Worm (Caenorhabditis elegans) whole organism, young adult: Measurements from ENCODE around the gene seip-1.

Experiments
- B0261.1 ChIP-seq: sonication (generic microtip); optimal IDR thresholded peaks from 2 replicates; lab custom pipeline; 2016; ENCODE audit warnings: mild to moderate bottlenecking, missing genetic modification characterization, moderate library complexity, missing compliant biosample characterization
- B0336.3 ChIP-seq: fragments of 200-800 bp; sonication (Bioruptor generic); IDR thresholded peaks from 2 replicates; pipeline ENCODE4 v1.3.6; 2022; ENCODE audit warnings: missing genetic modification characterization, missing compliant biosample characterization
- F22D6.2 ChIP-seq: sonication (generic microtip); optimal IDR thresholded peaks from 2 replicates; lab custom pipeline; 2016; ENCODE audit warnings: mild to moderate bottlenecking, missing genetic modification characterization, missing compliant biosample characterization
- F37B4.10 ChIP-seq: fragments of 200-800 bp; sonication (Bioruptor generic); IDR thresholded peaks from 2 replicates; pipeline ENCODE4 v1.3.6; 2022; ENCODE audit warnings: missing genetic modification characterization, missing compliant biosample characterization
- F55B11.4 ChIP-seq: sonication (generic microtip); optimal IDR thresholded peaks from 2 replicates; lab custom pipeline; 2016; ENCODE audit warnings: missing compliant biosample characterization, missing genetic modification characterization, borderline replicate concordance; ENCODE audit not compliant: insufficient read depth
- F57C9.4 ChIP-seq: sonication (generic microtip); optimal IDR thresholded peaks from 2 replicates; lab custom pipeline; 2017; ENCODE audit warnings: mild to moderate bottlenecking, missing genetic modification characterization, missing compliant biosample characterization
- K11D2.4 ChIP-seq: fragments of 200-800 bp; sonication (Bioruptor generic); IDR thresholded peaks from 2 replicates; pipeline ENCODE4 v1.3.6; 2022; ENCODE audit warnings: missing genetic modification reagents, missing genetic modification characterization, missing compliant biosample characterization
- Y56A3A.18 ChIP-seq: fragments of 200-800 bp; sonication (Bioruptor generic); IDR thresholded peaks from 2 replicates; pipeline ENCODE4 v1.3.6; 2022; ENCODE audit warnings: missing genetic modification reagents, missing genetic modification characterization, missing compliant biosample characterization
- akir-1 ChIP-seq: fragments of 200-800 bp; sonication (Bioruptor generic); optimal IDR thresholded peaks from 2 replicates; lab custom pipeline; 2018; ENCODE audit warnings: mild to moderate bottlenecking, missing genetic modification characterization, moderate library complexity, missing compliant biosample characterization
- ama-1 ChIP-seq, 3 experiments: fragments of 150-350 bp in 1 of 3; sonication (generic microtip) in 2 of 3; optimal IDR thresholded peaks; 2 replicates each; lab custom pipeline; 2014 to 2018; ENCODE audit warnings: missing biosample characterization in 2 of 3, missing genetic modification characterization in 2 of 3, missing genetic modification reagents in 2 of 3
- atf-7 ChIP-seq: sonication (generic microtip); optimal IDR thresholded peaks from 2 replicates; lab custom pipeline; 2017; ENCODE audit warnings: mild to moderate bottlenecking, missing genetic modification characterization, missing compliant biosample characterization
- athp-1 ChIP-seq: sonication (generic microtip); optimal IDR thresholded peaks from 2 replicates; lab custom pipeline; 2017; ENCODE audit warnings: mild to moderate bottlenecking, missing genetic modification characterization, missing compliant biosample characterization
- attf-3 ChIP-seq: fragments of 200-800 bp; sonication (Bioruptor generic); conservative IDR thresholded peaks from 2 replicates; pipeline ENCODE4 v1.3.6; 2022; ENCODE audit warnings: missing genetic modification reagents, missing genetic modification characterization, missing compliant biosample characterization
- ceh-79 ChIP-seq: sonication (generic microtip); optimal IDR thresholded peaks from 2 replicates; lab custom pipeline; 2017; ENCODE audit warnings: mild to moderate bottlenecking, missing genetic modification characterization, missing compliant biosample characterization
- ceh-91 ChIP-seq: fragments of 200-800 bp; sonication (Bioruptor generic); IDR thresholded peaks from 2 replicates; pipeline ENCODE4 v1.3.6; 2022; ENCODE audit warnings: missing genetic modification reagents, missing genetic modification characterization, missing compliant biosample characterization
- dpff-1 ChIP-seq: sonication (generic microtip); optimal IDR thresholded peaks from 2 replicates; lab custom pipeline; 2017; ENCODE audit warnings: mild to moderate bottlenecking, missing genetic modification characterization, missing compliant biosample characterization
- egl-18 ChIP-seq: fragments of 200-800 bp; sonication (Bioruptor generic); IDR thresholded peaks from 2 replicates; pipeline ENCODE4 v1.3.6; 2022; ENCODE audit warnings: missing genetic modification reagents, missing genetic modification characterization, missing compliant biosample characterization
- egl-44 ChIP-seq: fragments of 200-800 bp; sonication (Bioruptor generic); IDR thresholded peaks from 2 replicates; pipeline ENCODE4 v1.3.6; 2022; ENCODE audit warnings: missing genetic modification reagents, missing genetic modification characterization, missing compliant biosample characterization
- ekl-4 ChIP-seq: fragments of 200-800 bp; sonication (Bioruptor generic); IDR thresholded peaks from 2 replicates; pipeline ENCODE4 v1.3.6; 2022; ENCODE audit warnings: missing genetic modification reagents, missing genetic modification characterization, missing compliant biosample characterization
- gei-17 ChIP-seq: fragments of 200-800 bp; sonication (Bioruptor generic); optimal IDR thresholded peaks from 2 replicates; lab custom pipeline; 2018; ENCODE audit warnings: mild to moderate bottlenecking, missing genetic modification characterization, missing compliant biosample characterization
- hlh-26 ChIP-seq: fragments of 200-800 bp; sonication (Bioruptor generic); conservative IDR thresholded peaks from 2 replicates; pipeline ENCODE4 v1.3.6; 2022; ENCODE audit warnings: missing genetic modification reagents, missing genetic modification characterization, missing compliant biosample characterization
- hmg-20 ChIP-seq: fragments of 200-800 bp; sonication (Bioruptor generic); IDR thresholded peaks from 2 replicates; pipeline ENCODE4 v1.3.6; 2022; ENCODE audit warnings: missing genetic modification reagents, missing genetic modification characterization, missing compliant biosample characterization
- lag-1 ChIP-seq: fragments of 200-800 bp; sonication (Bioruptor generic); IDR thresholded peaks from 2 replicates; pipeline ENCODE4 v1.3.6; 2022; ENCODE audit warnings: missing genetic modification reagents, missing genetic modification characterization, missing compliant biosample characterization
- let-607 ChIP-seq, 2 experiments: fragments of 200-800 bp in 1 of 2; sonication (Bioruptor generic) in 1 of 2; sonication (generic microtip) in 1 of 2; optimal IDR thresholded peaks; 2 replicates each; lab custom pipeline; 2016 to 2018; ENCODE audit warnings: mild to moderate bottlenecking in 2 of 2, missing compliant biosample characterization in 2 of 2, missing genetic modification characterization in 2 of 2, moderate library complexity in 2 of 2, missing genotype in 1 of 2
- lin-35 ChIP-seq, 3 experiments: fragments of 150-350 bp in 2 of 3; sonication (generic microtip) in 1 of 3; optimal IDR thresholded peaks; 2 replicates each; lab custom pipeline; 2014 to 2018; ENCODE audit warnings: missing biosample characterization in 3 of 3, missing genetic modification characterization in 3 of 3, missing genetic modification reagents in 3 of 3
- lin-40 ChIP-seq: sonication (generic microtip); optimal IDR thresholded peaks from 2 replicates; lab custom pipeline; 2016; ENCODE audit warnings: missing genetic modification characterization, mild to moderate bottlenecking, missing compliant biosample characterization, missing genotype, missing genetic modification reagents
- lir-1 ChIP-seq: fragments of 200-800 bp; sonication (Bioruptor generic); conservative IDR thresholded peaks from 2 replicates; pipeline ENCODE4 v1.3.6; 2022; ENCODE audit warnings: missing genetic modification reagents, missing genetic modification characterization, missing compliant biosample characterization
- madf-10 ChIP-seq: sonication (generic microtip); optimal IDR thresholded peaks from 2 replicates; lab custom pipeline; 2016; ENCODE audit warnings: mild to moderate bottlenecking, missing genetic modification characterization, missing compliant biosample characterization
- madf-6 ChIP-seq: fragments of 200-800 bp; sonication (Bioruptor generic); IDR thresholded peaks from 2 replicates; pipeline ENCODE4 v1.3.6; 2022; ENCODE audit warnings: missing genetic modification reagents, missing genetic modification characterization, missing compliant biosample characterization
- madf-8 ChIP-seq: fragments of 200-800 bp; sonication (Bioruptor generic); conservative IDR thresholded peaks from 2 replicates; pipeline ENCODE4 v1.3.6; 2022; ENCODE audit warnings: missing genetic modification reagents, missing genetic modification characterization, missing compliant biosample characterization
- nfya-1 ChIP-seq: sonication (generic microtip); optimal IDR thresholded peaks from 2 replicates; lab custom pipeline; 2017; ENCODE audit warnings: antibody characterized with exemption, missing compliant biosample characterization, missing genetic modification characterization, borderline replicate concordance; ENCODE audit not compliant: insufficient read depth
- nfya-2 ChIP-seq: fragments of 200-800 bp; sonication (Bioruptor generic); IDR thresholded peaks from 2 replicates; pipeline ENCODE4 v1.3.6; 2022; ENCODE audit warnings: missing genetic modification reagents, missing genetic modification characterization, missing compliant biosample characterization
- pbrm-1 ChIP-seq: fragments of 200-800 bp; sonication (Bioruptor generic); IDR thresholded peaks from 2 replicates; pipeline ENCODE4 v1.3.6; 2022; ENCODE audit warnings: missing genetic modification reagents, missing genetic modification characterization, missing compliant biosample characterization
- repo-1 ChIP-seq: sonication (generic microtip); optimal IDR thresholded peaks from 2 replicates; lab custom pipeline; 2017; ENCODE audit warnings: mild to moderate bottlenecking, missing genetic modification characterization, missing compliant biosample characterization
- rpc-1 ChIP-seq, 2 experiments: fragments of 150-350 bp in 1 of 2; sonication (generic microtip) in 1 of 2; optimal IDR thresholded peaks; 2 replicates each; lab custom pipeline; 2014 to 2018; ENCODE audit warnings: missing biosample characterization in 1 of 2, missing genetic modification characterization in 1 of 2, missing genetic modification reagents in 1 of 2, missing genotype in 1 of 2
- snpc-1.1 ChIP-seq: sonication (generic microtip); optimal IDR thresholded peaks from 2 replicates; lab custom pipeline; 2017; ENCODE audit warnings: missing genetic modification characterization, mild to moderate bottlenecking, missing compliant biosample characterization, antibody characterized with exemption, moderate library complexity, missing genotype, missing genetic modification reagents; ENCODE audit not compliant: insufficient read depth
- snpc-1.3 ChIP-seq: sonication (generic microtip); optimal IDR thresholded peaks from 2 replicates; lab custom pipeline; 2017; ENCODE audit warnings: missing genetic modification characterization, mild to moderate bottlenecking, missing compliant biosample characterization, antibody characterized with exemption, moderate library complexity, missing genotype, missing genetic modification reagents; ENCODE audit not compliant: insufficient read depth
- snpc-4 ChIP-seq, 5 experiments: fragments of 150-350 bp in 1 of 5; sonication (generic microtip) in 4 of 5; optimal IDR thresholded peaks; 2 replicates each; lab custom pipeline; 2014 to 2018; ENCODE audit warnings: missing genetic modification characterization in 5 of 5, missing biosample characterization in 3 of 5, antibody characterized with exemption in 2 of 5, mild to moderate bottlenecking in 2 of 5, missing compliant biosample characterization in 2 of 5, missing genotype in 2 of 5, moderate library complexity in 2 of 5, missing genetic modification reagents in 1 of 5
- sptf-2 ChIP-seq: fragments of 200-800 bp; sonication (Bioruptor generic); optimal IDR thresholded peaks from 2 replicates; lab custom pipeline; 2018; ENCODE audit warnings: mild to moderate bottlenecking, missing genetic modification characterization, missing compliant biosample characterization
- tbp1 ChIP-seq: fragments of 200-800 bp; sonication (Bioruptor generic); optimal IDR thresholded peaks from 2 replicates; lab custom pipeline; 2018; ENCODE audit warnings: mild to moderate bottlenecking, missing genetic modification characterization, missing compliant biosample characterization
- tbx-9 ChIP-seq: sonication (generic microtip); optimal IDR thresholded peaks from 2 replicates; lab custom pipeline; 2016; ENCODE audit warnings: borderline replicate concordance, missing genetic modification characterization, inconsistent platforms, missing compliant biosample characterization
- unc-130 ChIP-seq: sonication (generic microtip); optimal IDR thresholded peaks from 2 replicates; lab custom pipeline; 2016; ENCODE audit warnings: missing genetic modification reagents, missing genetic modification characterization, missing compliant biosample characterization
- unc-62 ChIP-seq: fragments of 150-350 bp; optimal IDR thresholded peaks from 2 replicates; lab custom pipeline; 2014; ENCODE audit warnings: missing biosample characterization, missing genetic modification reagents, missing genetic modification characterization
- zfh-2 ChIP-seq: fragments of 200-800 bp; sonication (Bioruptor generic); conservative IDR thresholded peaks from 2 replicates; pipeline ENCODE4 v1.3.6; 2022; ENCODE audit warnings: missing genetic modification reagents, missing genetic modification characterization, missing compliant biosample characterization
- ztf-26 ChIP-seq: sonication (generic microtip); optimal IDR thresholded peaks from 2 replicates; lab custom pipeline; 2017; ENCODE audit warnings: missing genetic modification characterization, missing compliant biosample characterization
- ztf-3 ChIP-seq: fragments of 200-800 bp; sonication (Bioruptor generic); optimal IDR thresholded peaks from 2 replicates; lab custom pipeline; 2018; ENCODE audit warnings: mild to moderate bottlenecking, missing genetic modification characterization, missing compliant biosample characterization

The seip-1 gene

DNA sequence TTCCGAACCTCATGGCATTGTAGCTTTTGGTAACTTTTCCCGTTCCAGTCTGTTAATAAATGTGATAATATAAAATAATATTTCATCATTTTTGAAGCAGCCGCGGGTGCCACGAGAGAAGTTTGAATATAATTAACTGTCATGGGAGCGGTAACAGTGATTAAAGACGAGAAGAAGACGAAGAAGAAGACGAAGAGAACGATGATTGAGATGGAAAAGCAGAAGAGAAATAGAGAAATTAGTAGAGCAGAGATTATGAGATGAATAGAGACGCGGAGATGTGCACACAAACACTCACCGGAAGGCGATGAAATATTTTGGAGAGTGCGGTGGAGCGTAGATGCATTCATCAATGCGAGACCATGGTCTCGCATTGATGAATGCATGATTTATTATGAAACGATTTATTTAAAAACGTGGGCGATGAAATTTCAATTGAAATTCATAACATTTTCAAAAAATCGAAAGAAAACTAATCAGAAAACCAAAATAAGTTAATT is at the start of gene seip-1:
TSS of gene seip-1 (minus strand) at position 51 of the 500 bp plus-strand sequence.
- no peak for TF ChIP-seq nfya-1
- TF ChIP-seq lag-1 (GFP tag; lab: Robert Waterston, UW) = no peak
- TF ChIP-seq madf-8 (GFP tag; lab: Robert Waterston, UW) = no peak
- no peak for TF ChIP-seq ztf-3 (GFP tag; lab: Kevin White, UChicago)
- TF ChIP-seq athp-1 (tag; lab: Kevin White, UChicago) = no peak
- no peak for TF ChIP-seq tbx-9 (tag; lab: Kevin White, UChicago)
- TF ChIP-seq B0261.1 (tag; lab: Kevin White, UChicago) = no peak
- TF ChIP-seq gei-17 (GFP tag; lab: Kevin White, UChicago) = no peak
- no peak for TF ChIP-seq B0336.3 (GFP tag; lab: Robert Waterston, UW)
- TF ChIP-seq hmg-20 = no peak
- no peak for TF ChIP-seq sptf-2 (GFP tag; lab: Kevin White, UChicago)
- TF ChIP-seq F57C9.4 (tag; lab: Kevin White, UChicago) = no peak
- TF ChIP-seq egl-44 = 0 out of 2 replicates have a peak, but pooled peaks have one; percentile 38
- no peak for TF ChIP-seq let-607 (tag; optimal IDR thresholded peaks at IDR 0.05; lab: Kevin White, UChicago)
- no peak for TF ChIP-seq hlh-26 (GFP tag; lab: Robert Waterston, UW)
- TF ChIP-seq unc-62 = peak; percentile 65
- TF ChIP-seq ama-1 (optimal IDR thresholded peaks at IDR 0.05; lab: Kevin White, UChicago) = peak; percentile 10
- TF ChIP-seq ama-1 (GFP tag; optimal IDR thresholded peaks at IDR 0.05; lab: Kevin White, UChicago) = no peak
- TF ChIP-seq F22D6.2 (tag; lab: Kevin White, UChicago) = no peak
- TF ChIP-seq lir-1 (GFP tag; lab: Robert Waterston, UW) = 0 out of 2 replicates have a peak, but pooled peaks have one; percentile 16
- no peak for TF ChIP-seq snpc-1.1
- no peak for TF ChIP-seq snpc-1.3 (tag; lab: Kevin White, UChicago)
- no peak for TF ChIP-seq tbp1
- TF ChIP-seq K11D2.4 (GFP tag; lab: Robert Waterston, UW) = peak; percentile 61; the same call in 1 of the 2 replicates
- TF ChIP-seq lin-35 (GFP tag; optimal IDR thresholded peaks at IDR 0.05; lab: Kevin White, UChicago) = no peak
- TF ChIP-seq rpc-1 (optimal IDR thresholded peaks at IDR 0.05; lab: Kevin White, UChicago) = no peak
- TF ChIP-seq rpc-1 (tag; optimal IDR thresholded peaks at IDR 0.05; lab: Kevin White, UChicago) = no peak
- TF ChIP-seq madf-6 (GFP tag; lab: Robert Waterston, UW) = no peak
- TF ChIP-seq lin-40 (tag; lab: Kevin White, UChicago) = no peak
- peak; percentile 24 for TF ChIP-seq madf-10
- no peak for TF ChIP-seq nfya-2 (GFP tag; lab: Robert Waterston, UW)
- no peak for TF ChIP-seq dpff-1 (tag; lab: Kevin White, UChicago)
- TF ChIP-seq ztf-26 (tag; lab: Kevin White, UChicago) = no peak
- TF ChIP-seq egl-18 = no peak
- no peak for TF ChIP-seq ceh-91
- no peak for TF ChIP-seq F55B11.4
- TF ChIP-seq ekl-4 (GFP tag; lab: Robert Waterston, UW) = 0 out of 2 replicates have a peak, but pooled peaks have one; percentile 33
- TF ChIP-seq repo-1 (tag; lab: Kevin White, UChicago) = no peak
- no peak for TF ChIP-seq Y56A3A.18 (GFP tag; lab: Robert Waterston, UW)
- TF ChIP-seq F37B4.10 (GFP tag; lab: Robert Waterston, UW) = no peak
- no peak for TF ChIP-seq atf-7 (tag; lab: Kevin White, UChicago)
- TF ChIP-seq akir-1 = no peak
- peak; percentile 55; the same call in 1 of the 2 replicates for TF ChIP-seq pbrm-1 (GFP tag; lab: Robert Waterston, UW)
- TF ChIP-seq attf-3 = no peak
- no peak for TF ChIP-seq zfh-2
- TF ChIP-seq snpc-4 (GFP tag; optimal IDR thresholded peaks at IDR 0.05; lab: Kevin White, UChicago) = no peak
- TF ChIP-seq snpc-4 (tag; optimal IDR thresholded peaks at IDR 0.05; lab: Kevin White, UChicago) = peak in 3 of 4 experiments; percentile 7 to 79 (median 37)
- TF ChIP-seq unc-130 (GFP tag; lab: Kevin White, UChicago) = no peak
- no peak for TF ChIP-seq ceh-79
